Worm (Caenorhabditis elegans): ENCODE measurements around the gene nas-4.

The nas-4 gene

ce11 chrIII:6464113-6464571, 48.7 kb upstream of the nas-4 start (continued):
- TF ChIP-seq dpl-1 (GFP tag; optimal IDR thresholded peaks at IDR 0.05) (peak; percentile 61), lag-1 (GFP tag; IDR thresholded peaks at IDR 0.05) (no peak), ztf-26 (tag; optimal IDR thresholded peaks at IDR 0.05) (peak; percentile 90), him-1 (tag; optimal IDR thresholded peaks at IDR 0.05) (no peak), D2030.7 (GFP tag; IDR thresholded peaks at IDR 0.05) (peak; percentile 74), ztf-25 (GFP tag; IDR thresholded peaks at IDR 0.05) (peak; percentile 47; the same call in 1 of the 2 replicates), sdz-38 (tag; optimal IDR thresholded peaks at IDR 0.05) (no peak), F55B11.4 (tag; optimal IDR thresholded peaks at IDR 0.05; ENCODE audit: borderline replicate concordance, insufficient read depth) (no peak), egl-44 (GFP tag; IDR thresholded peaks at IDR 0.05) (peak; percentile 69; the same call in 1 of the 2 replicates), ceh-79 (tag; optimal IDR thresholded peaks at IDR 0.05) (peak; percentile 45), ZK185.1 (tag; optimal IDR thresholded peaks at IDR 0.05; ENCODE audit: poor library complexity, severe bottlenecking) (peak; percentile 30), tbp1 (GFP tag; optimal IDR thresholded peaks at IDR 0.05) (peak; percentile 70), nhr-27 (tag; optimal IDR thresholded peaks at IDR 0.05) (no peak), aptf-3 (GFP tag; IDR thresholded peaks at IDR 0.05) (peak; percentile 70; the same call in 1 of the 2 replicates), athp-1 (tag; optimal IDR thresholded peaks at IDR 0.05) (peak; percentile 80), fkh-3 (tag; optimal IDR thresholded peaks at IDR 0.05) (peak; percentile 30), F39B2.1 (GFP tag; IDR thresholded peaks at IDR 0.05) (no peak), unc-62 (GFP tag; optimal IDR thresholded peaks at IDR 0.05) (no peak), snpc-1.3 (tag; optimal IDR thresholded peaks at IDR 0.05; ENCODE audit: insufficient read depth) (no peak), C17E4.6 (GFP tag; IDR thresholded peaks at IDR 0.05) (peak; percentile 88), lsl-1 (GFP tag; optimal IDR thresholded peaks at IDR 0.05) (peak; percentile 66), pha-4 (tag; optimal IDR thresholded peaks at IDR 0.05) (peak; percentile 23), hmg-1.2 (GFP tag; IDR thresholded peaks at IDR 0.05) (peak; percentile 66), Y95B8A.8 (GFP tag; IDR thresholded peaks at IDR 0.05) (peak; percentile 94), madf-10 (tag; optimal IDR thresholded peaks at IDR 0.05) (no peak), ceh-100 (GFP tag; IDR thresholded peaks at IDR 0.05) (peak; percentile 72), attf-6 (GFP tag; IDR thresholded peaks at IDR 0.05) (no peak), ztf-22 (GFP tag; optimal IDR thresholded peaks at IDR 0.05) (peak; percentile 72), lin-26 (GFP tag; IDR thresholded peaks at IDR 0.05) (peak; percentile 59; the same call in 1 of the 2 replicates), T26A5.8 (tag; optimal IDR thresholded peaks at IDR 0.05) (peak; percentile 82), snpc-3.4 (tag; optimal IDR thresholded peaks at IDR 0.05) (no peak), madf-8 (GFP tag; conservative IDR thresholded peaks at IDR 0.05) (peak; percentile 73), attf-3 (GFP tag; conservative IDR thresholded peaks at IDR 0.05) (peak; percentile 68), tbx-9 (tag; optimal IDR thresholded peaks at IDR 0.05; ENCODE audit: borderline replicate concordance) (no peak), chd-7 (tag; optimal IDR thresholded peaks at IDR 0.05) (peak; percentile 94), rcor-1 (GFP tag; IDR thresholded peaks at IDR 0.05) (peak; percentile 63), let-607 (tag; optimal IDR thresholded peaks at IDR 0.05) (peak; percentile 83 to 87), B0035.1 (tag; optimal IDR thresholded peaks at IDR 0.05) (peak; percentile 53), madf-6 (GFP tag; IDR thresholded peaks at IDR 0.05) (peak; percentile 92), cebp-2 (GFP tag; IDR thresholded peaks at IDR 0.05) (0 out of 2 replicates have a peak, but pooled peaks have one; percentile 78), nfya-2 (GFP tag; IDR thresholded peaks at IDR 0.05) (no peak), F37B4.10 (GFP tag; IDR thresholded peaks at IDR 0.05) (no peak), Y53G8AR.9 (GFP tag; conservative IDR thresholded peaks at IDR 0.05) (peak; percentile 88), repo-1 (tag; optimal IDR thresholded peaks at IDR 0.05) (peak; percentile 88), ets-4 (GFP tag; optimal IDR thresholded peaks at IDR 0.05) (peak; percentile 86), F22D6.2 (tag; optimal IDR thresholded peaks at IDR 0.05) (peak; percentile 49), ccch-3 (GFP tag; optimal IDR thresholded peaks at IDR 0.05) (no peak), B0336.3 (GFP tag; IDR thresholded peaks at IDR 0.05) (peak; percentile 98)
